Worm (Caenorhabditis elegans): ENCODE measurements around the gene sru-48.

ce11 chrX:5140177-5140576 lies 39.8 kb upstream of the sru-48 start:
- TF ChIP-seq T22C8.4 (GFP tag; IDR thresholded peaks at IDR 0.05) (no peak), ref-1 (GFP tag; conservative IDR thresholded peaks at IDR 0.05) (no peak), klf-2 (GFP tag; conservative IDR thresholded peaks at IDR 0.05) (no peak), flt-1 (GFP tag; IDR thresholded peaks at IDR 0.05) (no peak), cog-1 (tag; optimal IDR thresholded peaks at IDR 0.05) (peak; percentile 77), ztf-23 (GFP tag; IDR thresholded peaks at IDR 0.05) (no peak), ztf-29 (GFP tag; IDR thresholded peaks at IDR 0.05) (no peak), med-1 (GFP tag; optimal IDR thresholded peaks at IDR 0.05; ENCODE audit: insufficient read depth) (no peak), tab-1 (GFP tag; IDR thresholded peaks at IDR 0.05) (no peak)

All from whole organism, midembryonic.